Worm (Caenorhabditis elegans): ENCODE results near the gene str-90.

Gene str-90

ce11 chrV:8073162-8073561 lies 29.9 kb upstream of the str-90 start (continued):
- TF ChIP-seq duxl-1 (tag; optimal IDR thresholded peaks at IDR 0.05; ENCODE audit: poor library complexity), result no peak
- no peak for TF ChIP-seq ceh-62 (tag; optimal IDR thresholded peaks at IDR 0.05)
- TF ChIP-seq F26F4.8 (GFP tag; conservative IDR thresholded peaks at IDR 0.05), result no peak
- no peak for TF ChIP-seq ctbp-1 (GFP tag; IDR thresholded peaks at IDR 0.05)
- TF ChIP-seq snpc-1.2 (GFP tag; IDR thresholded peaks at IDR 0.05), result no peak
- no peak for TF ChIP-seq saeg-2 (GFP tag; IDR thresholded peaks at IDR 0.05)
- peak in 1 of 2 experiments; percentile 80 for TF ChIP-seq unc-62 (GFP tag; optimal IDR thresholded peaks at IDR 0.05 in 1 of 2)
- no peak for TF ChIP-seq unc-62 (tag; optimal IDR thresholded peaks at IDR 0.05)
- TF ChIP-seq madf-5 (GFP tag; IDR thresholded peaks at IDR 0.05), result no peak
- TF ChIP-seq zfp-3 (GFP tag; conservative IDR thresholded peaks at IDR 0.05), result no peak
- no peak for TF ChIP-seq nhr-77 (tag; optimal IDR thresholded peaks at IDR 0.05)

DNA sequence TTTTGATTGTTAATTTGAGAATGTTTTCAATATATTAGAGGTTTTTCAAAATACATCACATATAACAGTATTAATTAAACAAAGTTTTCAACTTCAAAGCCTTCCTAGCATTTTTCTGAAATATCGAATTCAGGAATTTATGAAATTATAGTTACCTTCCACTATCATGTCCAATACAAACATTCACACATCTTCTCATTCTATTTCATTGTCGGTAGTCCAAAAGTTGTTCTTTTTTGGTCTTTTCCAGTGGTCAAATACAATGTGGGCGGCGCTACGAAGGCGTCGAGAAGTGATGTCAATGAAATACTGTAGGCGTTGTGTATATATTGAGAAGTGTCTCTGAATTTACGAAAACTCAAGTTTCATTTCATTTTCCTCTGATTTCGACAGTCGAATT lies 27.3 kb upstream of the str-90 start, which contains the start of gene catp-3:
Gene catp-3 (plus strand): TSS at position 301 of the 400 bp plus-strand sequence.
- TF ChIP-seq F37D6.2 (tag; optimal IDR thresholded peaks at IDR 0.05) (no peak), pqm-1 (tag; optimal IDR thresholded peaks at IDR 0.05) (no peak), ceh-82 (tag; optimal IDR thresholded peaks at IDR 0.05) (no peak), nhr-237 (tag; optimal IDR thresholded peaks at IDR 0.05) (no peak), unc-62 (GFP tag; optimal IDR thresholded peaks at IDR 0.05 in 1 of 2) (no peak), unc-62 (tag; optimal IDR thresholded peaks at IDR 0.05) (no peak)

DNA sequence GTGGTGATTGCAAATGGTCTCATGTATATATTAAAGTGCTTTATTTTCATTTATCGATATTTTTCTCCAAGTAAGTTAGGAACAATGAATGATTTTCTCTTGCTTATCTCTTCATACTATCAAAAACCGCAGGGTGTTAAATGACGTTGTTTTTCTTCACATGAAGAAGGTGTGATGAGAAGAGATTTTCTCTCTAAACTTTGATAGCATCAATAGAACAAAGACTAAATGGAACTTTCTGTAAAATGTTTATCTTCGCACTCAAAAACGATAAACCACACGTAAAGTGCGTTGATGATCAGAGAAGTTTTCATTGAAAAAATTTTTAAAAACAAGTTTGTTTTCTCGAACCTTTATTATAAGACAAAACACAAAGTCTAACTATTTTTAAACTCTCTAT lies 23.2 kb upstream of the str-90 start:
- TF ChIP-seq nhr-48 (tag; optimal IDR thresholded peaks at IDR 0.05) (peak; percentile 18), mdl-1 (tag; optimal IDR thresholded peaks at IDR 0.05) (peak in 1 of 2 experiments; percentile 32), saeg-2 (GFP tag; IDR thresholded peaks at IDR 0.05) (no peak), nhr-28 (tag; optimal IDR thresholded peaks at IDR 0.05) (peak; percentile 27)

- TF ChIP-seq ama-1 (optimal IDR thresholded peaks at IDR 0.05), result no peak
- no peak for TF ChIP-seq zip-11 (GFP tag; IDR thresholded peaks at IDR 0.05)
- no peak for TF ChIP-seq daf-16 (GFP tag; optimal IDR thresholded peaks at IDR 0.05)
- TF ChIP-seq daf-16 (tag; optimal IDR thresholded peaks at IDR 0.05), result no peak
- no peak for TF ChIP-seq lin-38 (GFP tag; IDR thresholded peaks at IDR 0.05)
- TF ChIP-seq F37D6.2 (tag; optimal IDR thresholded peaks at IDR 0.05), result no peak
- no peak for TF ChIP-seq sdz-12 (GFP tag; optimal IDR thresholded peaks at IDR 0.05)
- TF ChIP-seq nhr-111 (GFP tag; optimal IDR thresholded peaks at IDR 0.05), result no peak
- TF ChIP-seq cey-2 (tag; optimal IDR thresholded peaks at IDR 0.05; ENCODE audit: borderline replicate concordance, insufficient read depth), result no peak
- TF ChIP-seq ceh-44 (GFP tag; IDR thresholded peaks at IDR 0.05), result no peak
- TF ChIP-seq lin-15B (tag; optimal IDR thresholded peaks at IDR 0.05), result no peak
Measured at ce11 chrV:8081579-8081978, 21.5 kb upstream of the str-90 start, which contains the start of gene str-131. TSS of gene str-131 (minus strand) at chrV:8081679.

ce11 chrV:8085141-8085540 lies 17.9 kb upstream of the str-90 start, which contains the start of gene C09H5.7:
TSS of gene C09H5.7 (minus strand) at chrV:8085241.
- TF ChIP-seq pqm-1 (tag; optimal IDR thresholded peaks at IDR 0.05), result no peak
- no peak for TF ChIP-seq dpl-1 (GFP tag; optimal IDR thresholded peaks at IDR 0.05)
- no peak for TF ChIP-seq mdt-29 (GFP tag; IDR thresholded peaks at IDR 0.05)
- no peak for TF ChIP-seq D1046.2 (GFP tag; IDR thresholded peaks at IDR 0.05)
- TF ChIP-seq mxl-3 (GFP tag; optimal IDR thresholded peaks at IDR 0.05), result no peak
- no peak for TF ChIP-seq hmg-1.1 (GFP tag; IDR thresholded peaks at IDR 0.05)
- TF ChIP-seq egl-43 (GFP tag; IDR thresholded peaks at IDR 0.05), result no peak
- no peak for TF ChIP-seq ztf-11 (tag; optimal IDR thresholded peaks at IDR 0.05)
- no peak for TF ChIP-seq nhr-76 (tag; optimal IDR thresholded peaks at IDR 0.05)
- TF ChIP-seq arid-1 (GFP tag; conservative IDR thresholded peaks at IDR 0.05), result no peak
- no peak for TF ChIP-seq set-16 (GFP tag; IDR thresholded peaks at IDR 0.05)
- TF ChIP-seq ZK337.2 (GFP tag; IDR thresholded peaks at IDR 0.05), result no peak
- TF ChIP-seq F44E2.7 (GFP tag; IDR thresholded peaks at IDR 0.05), result no peak
- no peak for TF ChIP-seq lin-1 (GFP tag; IDR thresholded peaks at IDR 0.05)
- TF ChIP-seq lin-13 (GFP tag; optimal IDR thresholded peaks at IDR 0.05), result no peak
- no peak for TF ChIP-seq gei-8 (GFP tag; optimal IDR thresholded peaks at IDR 0.05)
- no peak for TF ChIP-seq lim-7 (GFP tag; IDR thresholded peaks at IDR 0.05)
- TF ChIP-seq nhr-41 (GFP tag; IDR thresholded peaks at IDR 0.05), result no peak

Data from whole organism, L4 larva.